Fruit fly (Drosophila melanogaster) whole organism, prepupa: Measurements from ENCODE around the gene CG33080.

ENCODE experiments used
- Blimp-1 ChIP-seq: fragments of 200-800 bp; sonication (Bioruptor generic); optimal IDR thresholded peaks from 3 replicates; lab custom pipeline; 2017; ENCODE audit warnings: missing biosample characterization, missing genetic modification characterization, mild to moderate bottlenecking, moderate library complexity, missing genetic modification reagents
- CG10631 ChIP-seq: fragments of 200-800 bp; sonication (Bioruptor generic); optimal IDR thresholded peaks from 2 replicates; lab custom pipeline; 2016; ENCODE audit warnings: missing biosample characterization, missing genetic modification characterization
- CG10669 ChIP-seq: fragments of 200-800 bp; sonication (Bioruptor generic); optimal IDR thresholded peaks from 3 replicates; lab custom pipeline; 2018; ENCODE audit warnings: missing biosample characterization, mild to moderate bottlenecking, missing genetic modification characterization, moderate library complexity
- CG11294 ChIP-seq: fragments of 200-800 bp; sonication (Bioruptor generic); IDR thresholded peaks from 2 replicates; pipeline ENCODE4 v1.3.6; 2022; ENCODE audit warnings: missing biosample characterization, missing genetic modification characterization
- CG15336 ChIP-seq: fragments of 200-800 bp; sonication (Bioruptor generic); IDR thresholded peaks from 2 replicates; pipeline ENCODE4 v1.3.6; 2022; ENCODE audit warnings: missing biosample characterization, missing genetic modification characterization
- CG1621 ChIP-seq: fragments of 200-800 bp; sonication (Bioruptor generic); optimal IDR thresholded peaks from 3 replicates; lab custom pipeline; 2018; ENCODE audit warnings: missing biosample characterization, mild to moderate bottlenecking, missing genetic modification characterization
- CG3032 ChIP-seq: fragments of 200-800 bp; optimal IDR thresholded peaks from 2 replicates; lab custom pipeline; 2019; ENCODE audit warnings: missing biosample characterization, mild to moderate bottlenecking, missing genetic modification characterization, moderate library complexity
- CG31627 ChIP-seq: fragments of 200-800 bp; sonication (Bioruptor generic); optimal IDR thresholded peaks from 3 replicates; lab custom pipeline; 2016; ENCODE audit warnings: missing biosample characterization, missing genetic modification characterization
- CG32006 ChIP-seq: fragments of 200-800 bp; sonication (Bioruptor generic); optimal IDR thresholded peaks from 3 replicates; lab custom pipeline; 2017; ENCODE audit warnings: missing biosample characterization, mild to moderate bottlenecking, missing genetic modification characterization
- CG34406 ChIP-seq: fragments of 200-800 bp; sonication (Bioruptor generic); optimal IDR thresholded peaks from 3 replicates; lab custom pipeline; 2016; ENCODE audit warnings: missing biosample characterization, missing genetic modification characterization
- CG3919 ChIP-seq: fragments of 200-800 bp; sonication (Bioruptor generic); optimal IDR thresholded peaks from 3 replicates; lab custom pipeline; 2016; ENCODE audit warnings: missing biosample characterization, missing genetic modification characterization
- CG4318 ChIP-seq: fragments of 200-800 bp; sonication (Bioruptor generic); optimal IDR thresholded peaks from 3 replicates; lab custom pipeline; 2017; ENCODE audit warnings: missing biosample characterization, mild to moderate bottlenecking, missing genetic modification characterization
- CG6163 ChIP-seq: fragments of 200-800 bp; sonication (Bioruptor generic); IDR thresholded peaks from 3 replicates; pipeline ENCODE4 v1.3.6; 2022; ENCODE audit warnings: missing biosample characterization, missing genetic modification characterization
- CG6276 ChIP-seq: fragments of 200-800 bp; sonication (Bioruptor generic); optimal IDR thresholded peaks from 2 replicates; lab custom pipeline; 2017; ENCODE audit warnings: missing biosample characterization, mild to moderate bottlenecking, missing genetic modification characterization
- CG6808 ChIP-seq: fragments of 200-800 bp; sonication (Bioruptor generic); optimal IDR thresholded peaks from 3 replicates; lab custom pipeline; 2017; ENCODE audit warnings: missing biosample characterization, missing genetic modification characterization, mild to moderate bottlenecking, moderate library complexity, missing genetic modification reagents
- CG6854 ChIP-seq: fragments of 200-800 bp; sonication (Bioruptor generic); optimal IDR thresholded peaks from 2 replicates; lab custom pipeline; 2017; ENCODE audit warnings: missing biosample characterization, mild to moderate bottlenecking, missing genetic modification characterization
- CG8319 ChIP-seq: fragments of 200-800 bp; sonication (Bioruptor generic); optimal IDR thresholded peaks from 3 replicates; lab custom pipeline; 2016; ENCODE audit warnings: missing biosample characterization, missing genetic modification characterization
- Eip78C ChIP-seq: fragments of 200-800 bp; sonication (Bioruptor generic); peaks from one replicate; lab custom pipeline; 2016; ENCODE audit warnings: missing biosample characterization, missing genetic modification characterization
- Eip93F ChIP-seq: fragments of 200-800 bp; sonication (Bioruptor generic); optimal IDR thresholded peaks from 2 replicates; lab custom pipeline; 2016; ENCODE audit warnings: missing biosample characterization, mild to moderate bottlenecking, missing genetic modification characterization
- Ets21C ChIP-seq: fragments of 200-800 bp; sonication (Bioruptor generic); optimal IDR thresholded peaks from 3 replicates; lab custom pipeline; 2016; ENCODE audit warnings: missing biosample characterization, missing genetic modification characterization
- Ets96B ChIP-seq: fragments of 200-800 bp; optimal IDR thresholded peaks from 2 replicates; lab custom pipeline; 2019; ENCODE audit warnings: missing biosample characterization, mild to moderate bottlenecking, missing genetic modification characterization, moderate library complexity
- Hr39 ChIP-seq: fragments of 200-800 bp; sonication (Bioruptor generic); optimal IDR thresholded peaks from 2 replicates; lab custom pipeline; 2016; ENCODE audit warnings: missing biosample characterization, missing genetic modification characterization
- Hr4 ChIP-seq: fragments of 200-800 bp; sonication (Bioruptor generic); optimal IDR thresholded peaks from 3 replicates; lab custom pipeline; 2016; ENCODE audit warnings: missing biosample characterization, missing genetic modification characterization
- Lpt ChIP-seq: fragments of 200-800 bp; sonication (Bioruptor generic); optimal IDR thresholded peaks from 3 replicates; lab custom pipeline; 2016; ENCODE audit warnings: missing biosample characterization, missing genetic modification characterization
- Met ChIP-seq: fragments of 200-800 bp; sonication (Bioruptor generic); optimal IDR thresholded peaks from 3 replicates; lab custom pipeline; 2016; ENCODE audit warnings: missing biosample characterization, missing genetic modification characterization
- OdsH ChIP-seq: fragments of 200-800 bp; sonication (Bioruptor generic); optimal IDR thresholded peaks from 3 replicates; lab custom pipeline; 2016; ENCODE audit warnings: missing biosample characterization, missing genetic modification characterization
- Smox ChIP-seq: fragments of 200-800 bp; sonication (Bioruptor generic); optimal IDR thresholded peaks from 3 replicates; lab custom pipeline; 2016; ENCODE audit warnings: missing biosample characterization, missing genetic modification characterization
- Sox14 ChIP-seq: fragments of 200-800 bp; sonication (Bioruptor generic); optimal IDR thresholded peaks from 3 replicates; lab custom pipeline; 2016; ENCODE audit warnings: missing biosample characterization, missing genetic modification characterization
- Sox15 ChIP-seq: fragments of 200-800 bp; sonication (Bioruptor generic); optimal IDR thresholded peaks from 3 replicates; lab custom pipeline; 2016; ENCODE audit warnings: missing biosample characterization, missing genetic modification characterization
- acj6 ChIP-seq: fragments of 200-800 bp; sonication (Bioruptor generic); optimal IDR thresholded peaks from 3 replicates; lab custom pipeline; 2016; ENCODE audit warnings: missing biosample characterization, missing genetic modification characterization
- cyc ChIP-seq: fragments of 200-800 bp; sonication (Bioruptor generic); optimal IDR thresholded peaks from 3 replicates; lab custom pipeline; 2016; ENCODE audit warnings: missing biosample characterization, missing genetic modification characterization
- eg ChIP-seq: fragments of 200-800 bp; sonication (Bioruptor generic); IDR thresholded peaks from 3 replicates; pipeline ENCODE4 v1.3.6; 2022; ENCODE audit warnings: missing biosample characterization, missing genetic modification characterization
- esn ChIP-seq: fragments of 200-800 bp; sonication (Bioruptor generic); optimal IDR thresholded peaks from 2 replicates; lab custom pipeline; 2016; ENCODE audit warnings: missing biosample characterization, mild to moderate bottlenecking, missing genetic modification characterization, moderate library complexity
- fd59A ChIP-seq: fragments of 200-800 bp; sonication (Bioruptor generic); optimal IDR thresholded peaks from 2 replicates; lab custom pipeline; 2017; ENCODE audit warnings: missing biosample characterization, mild to moderate bottlenecking, missing genetic modification characterization, missing genetic modification reagents
- fkh ChIP-seq: fragments of 200-800 bp; sonication (Bioruptor generic); optimal IDR thresholded peaks from 3 replicates; lab custom pipeline; 2017; ENCODE audit warnings: missing biosample characterization, mild to moderate bottlenecking, missing genetic modification characterization, moderate library complexity
- lz ChIP-seq: fragments of 200-800 bp; sonication (Bioruptor generic); optimal IDR thresholded peaks from 3 replicates; lab custom pipeline; 2016; ENCODE audit warnings: missing biosample characterization, missing genetic modification characterization
- net ChIP-seq: fragments of 200-800 bp; sonication (Bioruptor generic); optimal IDR thresholded peaks from 3 replicates; lab custom pipeline; 2016; ENCODE audit warnings: missing biosample characterization, missing genetic modification characterization
- salr ChIP-seq, 2 experiments: fragments of 200-800 bp; sonication (Bioruptor generic); optimal IDR thresholded peaks; 3 replicates each; lab custom pipeline; 2016 to 2018; ENCODE audit warnings: missing biosample characterization in 2 of 2, missing genetic modification characterization in 2 of 2, mild to moderate bottlenecking in 1 of 2
- spab ChIP-seq: fragments of 200-800 bp; sonication (Bioruptor generic); optimal IDR thresholded peaks from 2 replicates; lab custom pipeline; 2017; ENCODE audit warnings: missing biosample characterization, mild to moderate bottlenecking, missing genetic modification characterization, missing genetic modification reagents
- ss ChIP-seq, 2 experiments: fragments of 200-800 bp; sonication (Bioruptor generic); optimal IDR thresholded peaks; 2 replicates in 1 of 2; 3 replicates in 1 of 2; lab custom pipeline; 2017 to 2018; ENCODE audit warnings: mild to moderate bottlenecking in 2 of 2, missing biosample characterization in 2 of 2, missing genetic modification characterization in 2 of 2, moderate library complexity in 1 of 2
- svp ChIP-seq: fragments of 200-800 bp; sonication (Bioruptor generic); peaks from one replicate; lab custom pipeline; 2016; ENCODE audit warnings: missing biosample characterization, missing genetic modification characterization
- topi ChIP-seq: fragments of 200-800 bp; sonication (Bioruptor generic); optimal IDR thresholded peaks from 3 replicates; lab custom pipeline; 2016; ENCODE audit warnings: missing biosample characterization, missing genetic modification characterization
- vri ChIP-seq: fragments of 200-800 bp; sonication (Bioruptor generic); optimal IDR thresholded peaks from 3 replicates; lab custom pipeline; 2016; ENCODE audit warnings: missing biosample characterization, mild to moderate bottlenecking, missing genetic modification characterization

The CG33080 gene

DNA sequence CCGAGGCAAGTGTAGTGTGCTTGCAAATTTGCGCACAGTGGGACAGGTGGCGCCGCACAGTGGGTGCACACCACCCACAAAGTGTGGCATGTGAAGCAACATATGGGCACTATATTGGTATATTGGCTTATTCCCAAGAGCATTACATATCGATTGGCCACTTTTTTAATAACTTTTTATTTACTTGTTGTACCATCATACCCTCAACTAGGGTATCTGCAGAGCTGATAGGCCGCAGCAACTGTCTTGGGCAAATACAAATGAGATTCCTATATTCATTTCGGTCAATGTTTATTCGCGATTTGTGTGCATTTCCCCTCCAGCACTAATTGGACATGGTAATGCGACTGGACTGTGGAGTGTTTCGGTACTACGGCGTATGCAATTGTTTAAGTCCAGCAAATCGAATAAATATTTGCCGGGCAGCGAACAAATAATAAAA, 7.2 kb upstream of the CG33080 start (continued):
- TF ChIP-seq svp (GFP tag; lab: Kevin White, UChicago) (peak; percentile 86), CG15336 (GFP tag; lab: Robert Waterston, UW) (peak; percentile 88), CG32006 (peak; percentile 94), Ets21C (GFP tag; lab: Kevin White, UChicago) (peak; percentile 46), ss (GFP tag; optimal IDR thresholded peaks at IDR 0.05; lab: Kevin White, UChicago) (peak; percentile 27 to 62), CG3032 (tag; lab: Kevin White, UChicago) (peak; percentile 87), Smox (peak; percentile 55), fkh (GFP tag; lab: Kevin White, UChicago) (peak; percentile 83), fd59A (GFP tag; lab: Kevin White, UChicago) (peak; percentile 76), CG4318 (peak; percentile 89), topi (peak; percentile 78), CG31627 (peak; percentile 63), CG34406 (GFP tag; lab: Kevin White, UChicago) (peak; percentile 75), CG6808 (GFP tag; lab: Kevin White, UChicago) (peak; percentile 69), Hr4 (peak; percentile 94), CG10631 (GFP tag; lab: Kevin White, UChicago) (peak; percentile 87), net (peak; percentile 88), Sox15 (GFP tag; lab: Kevin White, UChicago) (peak; percentile 73), CG6276 (GFP tag; lab: Kevin White, UChicago) (peak; percentile 87), Eip78C (GFP tag; lab: Kevin White, UChicago) (peak; percentile 96), Met (peak; percentile 65)

DNA sequence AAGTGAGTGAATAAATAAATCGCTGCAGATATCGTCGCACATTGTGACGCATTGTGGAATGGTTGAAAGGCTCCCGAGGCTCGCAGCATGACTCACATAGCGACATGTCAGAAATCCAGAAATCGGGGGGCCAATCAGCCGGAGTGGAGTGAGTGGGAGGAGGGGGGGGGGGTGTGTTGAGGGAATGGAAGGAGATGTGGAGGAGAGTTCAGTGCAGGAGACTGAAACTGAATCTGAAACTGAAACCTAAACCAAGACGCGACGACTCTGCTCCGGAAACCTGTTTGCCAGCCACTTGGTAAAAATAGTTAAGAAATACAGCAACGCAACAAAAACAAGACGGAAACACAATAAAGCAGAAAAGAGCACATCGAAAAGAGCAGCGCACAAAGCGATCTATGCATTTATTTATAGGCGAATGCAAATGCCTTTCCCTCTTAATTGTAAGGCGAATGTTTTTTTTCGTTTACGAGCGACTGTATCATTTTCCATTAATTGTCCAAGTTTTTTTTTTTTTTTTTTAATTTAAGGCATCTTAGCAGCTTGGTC, 6.6 kb upstream of the CG33080 start:
- TF ChIP-seq CG6808 (GFP tag; lab: Kevin White, UChicago) (peak; percentile 52), Blimp-1 (GFP tag; lab: Kevin White, UChicago) (peak; percentile 31), salr (GFP tag; optimal IDR thresholded peaks at IDR 0.05; lab: Kevin White, UChicago) (no peak), CG15336 (GFP tag; lab: Robert Waterston, UW) (no peak), CG6276 (GFP tag; lab: Kevin White, UChicago) (no peak), ss (GFP tag; optimal IDR thresholded peaks at IDR 0.05; lab: Kevin White, UChicago) (peak in 1 of 2 experiments; percentile 57), CG11294 (GFP tag; lab: Robert Waterston, UW) (no peak), esn (GFP tag; lab: Kevin White, UChicago) (no peak), CG1621 (tag; lab: Kevin White, UChicago) (peak; percentile 77), Hr4 (no peak), CG8319 (GFP tag; lab: Kevin White, UChicago) (no peak)

dm6 chrX:5723577-5723976, 6.0 kb upstream of the CG33080 start:
- TF ChIP-seq CG6276 (GFP tag; lab: Kevin White, UChicago) = no peak
- no peak for TF ChIP-seq OdsH (GFP tag; lab: Kevin White, UChicago)
- no peak for TF ChIP-seq Ets96B (tag; lab: Kevin White, UChicago)
- TF ChIP-seq Eip93F (GFP tag; lab: Kevin White, UChicago) = no peak
- peak; percentile 97 for TF ChIP-seq svp (GFP tag; lab: Kevin White, UChicago)
- peak; percentile 55 for TF ChIP-seq Eip78C (GFP tag; lab: Kevin White, UChicago)
- TF ChIP-seq Hr39 = no peak

dm6 chrX:5718476-5719012, 966 bp upstream of the CG33080 start:
- no peak for TF ChIP-seq lz (GFP tag; lab: Kevin White, UChicago)
- peak; percentile 28 for TF ChIP-seq Hr4
- TF ChIP-seq Ets21C (GFP tag; lab: Kevin White, UChicago) = no peak
- TF ChIP-seq eg (GFP tag; lab: Robert Waterston, UW) = peak; percentile 72
- TF ChIP-seq OdsH (GFP tag; lab: Kevin White, UChicago) = peak; percentile 32
- no peak for TF ChIP-seq CG10669
- peak; percentile 55; the same call in 2 of the 3 replicates for TF ChIP-seq CG6163
- TF ChIP-seq cyc (GFP tag; lab: Kevin White, UChicago) = no peak
- no peak for TF ChIP-seq CG8319 (GFP tag; lab: Kevin White, UChicago)
- TF ChIP-seq CG6854 (GFP tag; lab: Kevin White, UChicago) = no peak
- no peak for TF ChIP-seq Sox14 (GFP tag; lab: Kevin White, UChicago)
- no peak for TF ChIP-seq Sox15 (GFP tag; lab: Kevin White, UChicago)
- TF ChIP-seq CG31627 = no peak
- TF ChIP-seq salr (GFP tag; optimal IDR thresholded peaks at IDR 0.05; lab: Kevin White, UChicago) = peak in 1 of 2 experiments; percentile 14
- TF ChIP-seq Blimp-1 (GFP tag; lab: Kevin White, UChicago) = no peak
- no peak for TF ChIP-seq Lpt (GFP tag; lab: Kevin White, UChicago)
- no peak for TF ChIP-seq CG6808 (GFP tag; lab: Kevin White, UChicago)
- TF ChIP-seq CG6276 (GFP tag; lab: Kevin White, UChicago) = no peak
- TF ChIP-seq spab = no peak
- TF ChIP-seq CG3919 (GFP tag; lab: Kevin White, UChicago) = peak; percentile 18
- TF ChIP-seq acj6 (GFP tag; lab: Kevin White, UChicago) = peak; percentile 5
- TF ChIP-seq vri = peak; percentile 39
- peak; percentile 42; the same call in 1 of the 2 replicates for TF ChIP-seq CG11294 (GFP tag; lab: Robert Waterston, UW)
- TF ChIP-seq svp (GFP tag; lab: Kevin White, UChicago) = no peak
